Worm (Caenorhabditis elegans) whole organism, L4 larva: ENCODE measurements around the gene fce-2.

ENCODE experiments used
- F10B5.3 ChIP-seq: sonication (generic microtip); optimal IDR thresholded peaks from 2 replicates; lab custom pipeline; 2016; ENCODE audit warnings: mild to moderate bottlenecking, missing genetic modification characterization, missing compliant biosample characterization
- F37D6.2 ChIP-seq: sonication (generic microtip); optimal IDR thresholded peaks from 2 replicates; lab custom pipeline; 2016; ENCODE audit warnings: mild to moderate bottlenecking, missing genetic modification characterization, missing compliant biosample characterization
- R02D3.7 ChIP-seq: fragments of 150-350 bp; sonication (generic microtip); optimal IDR thresholded peaks from 3 replicates; lab custom pipeline; 2014; ENCODE audit warnings: missing biosample characterization, missing genetic modification characterization
- T26A8.4 ChIP-seq: fragments of 200-800 bp; sonication (Bioruptor generic); IDR thresholded peaks from 2 replicates; pipeline ENCODE4 v1.3.6; 2022; ENCODE audit warnings: missing genetic modification characterization, missing compliant biosample characterization
- Y105C5A.15 ChIP-seq: fragments of 200-800 bp; sonication (Bioruptor generic); IDR thresholded peaks from 2 replicates; pipeline ENCODE4 v1.3.6; 2022; ENCODE audit warnings: missing genetic modification characterization, missing compliant biosample characterization
- Y5F2A.4 ChIP-seq: fragments of 200-800 bp; sonication (Bioruptor generic); optimal IDR thresholded peaks from 2 replicates; lab custom pipeline; 2018; ENCODE audit warnings: mild to moderate bottlenecking, missing genetic modification characterization, missing compliant biosample characterization
- Y75B8A.6 ChIP-seq: fragments of 200-800 bp; sonication (Bioruptor generic); IDR thresholded peaks from 2 replicates; pipeline ENCODE4 v1.3.6; 2022; ENCODE audit warnings: missing genetic modification reagents, missing genetic modification characterization, missing compliant biosample characterization
- aha-1 ChIP-seq: fragments of 150-350 bp; peaks from one replicate; lab custom pipeline; 2014; ENCODE audit warnings: missing biosample characterization, missing genetic modification characterization
- ama-1 ChIP-seq: fragments of 150-350 bp; optimal IDR thresholded peaks from 2 replicates; lab custom pipeline; 2014; ENCODE audit warnings: inconsistent platforms, mixed read lengths
- attf-4 ChIP-seq: sonication (generic microtip); optimal IDR thresholded peaks from 3 replicates; lab custom pipeline; 2017; ENCODE audit warnings: missing biosample characterization, missing genetic modification characterization
- ceh-20 ChIP-seq: fragments of 200-800 bp; sonication (Bioruptor generic); IDR thresholded peaks from 2 replicates; pipeline ENCODE4 v1.3.6; 2022; ENCODE audit warnings: missing genetic modification reagents, missing genetic modification characterization, missing compliant biosample characterization
- ceh-28 ChIP-seq: fragments of 150-350 bp; optimal IDR thresholded peaks from 2 replicates; lab custom pipeline; 2014; ENCODE audit warnings: missing biosample characterization, missing genetic modification reagents, missing genetic modification characterization
- ceh-32 ChIP-seq: sonication (generic microtip); optimal IDR thresholded peaks from 2 replicates; lab custom pipeline; 2016; ENCODE audit warnings: mild to moderate bottlenecking, missing genetic modification characterization, missing compliant biosample characterization; ENCODE audit not compliant: poor library complexity
- ceh-44 ChIP-seq: fragments of 200-800 bp; sonication (Bioruptor generic); IDR thresholded peaks from 2 replicates; pipeline ENCODE4 v1.3.6; 2022; ENCODE audit warnings: missing genetic modification reagents, missing genetic modification characterization, missing compliant biosample characterization
- cey-2 ChIP-seq: sonication (generic microtip); optimal IDR thresholded peaks from 3 replicates; lab custom pipeline; 2017; ENCODE audit warnings: missing genetic modification characterization, mild to moderate bottlenecking, missing compliant biosample characterization, antibody characterized with exemption, borderline replicate concordance; ENCODE audit not compliant: insufficient read depth
- daf-12 ChIP-seq: fragments of 150-350 bp; optimal IDR thresholded peaks from 2 replicates; lab custom pipeline; 2014; ENCODE audit warnings: missing biosample characterization, missing genetic modification reagents, missing genetic modification characterization
- daf-19 ChIP-seq: fragments of 200-800 bp; sonication (Bioruptor generic); conservative IDR thresholded peaks from 2 replicates; pipeline ENCODE4 v1.3.6; 2022; ENCODE audit warnings: missing genetic modification characterization, missing compliant biosample characterization
- dmd-6 ChIP-seq: fragments of 200-800 bp; sonication (Bioruptor generic); IDR thresholded peaks from 2 replicates; pipeline ENCODE4 v1.3.6; 2022; ENCODE audit warnings: missing genetic modification reagents, missing genetic modification characterization, missing compliant biosample characterization
- dmd-9 ChIP-seq: fragments of 200-800 bp; sonication (Bioruptor generic); IDR thresholded peaks from 2 replicates; pipeline ENCODE4 v1.3.6; 2022; ENCODE audit warnings: missing genetic modification reagents, missing genetic modification characterization, missing compliant biosample characterization
- gei-8 ChIP-seq: fragments of 200-800 bp; sonication (Bioruptor generic); optimal IDR thresholded peaks from 2 replicates; lab custom pipeline; 2018; ENCODE audit warnings: mild to moderate bottlenecking, missing genetic modification characterization, missing compliant biosample characterization
- jun-1 ChIP-seq: fragments of 150-350 bp; optimal IDR thresholded peaks from 2 replicates; lab custom pipeline; 2014; ENCODE audit warnings: missing biosample characterization, missing genetic modification reagents, missing genetic modification characterization
- lin-13 ChIP-seq: fragments of 150-350 bp; optimal IDR thresholded peaks from 2 replicates; lab custom pipeline; 2014; ENCODE audit warnings: missing biosample characterization, missing genetic modification reagents, missing genetic modification characterization
- lin-15B ChIP-seq: fragments of 150-350 bp; sonication (generic microtip); optimal IDR thresholded peaks from 3 replicates; lab custom pipeline; 2014; ENCODE audit warnings: missing biosample characterization, missing genetic modification characterization
- lin-29 ChIP-seq: fragments of 200-800 bp; sonication (Bioruptor generic); IDR thresholded peaks from 2 replicates; pipeline ENCODE4 v1.3.6; 2022; ENCODE audit warnings: missing genetic modification reagents, missing genetic modification characterization, missing compliant biosample characterization
- lin-38 ChIP-seq: fragments of 200-800 bp; sonication (Bioruptor generic); IDR thresholded peaks from 2 replicates; pipeline ENCODE4 v1.3.6; 2022; ENCODE audit warnings: missing genetic modification reagents, missing genetic modification characterization, missing compliant biosample characterization
- lir-3 ChIP-seq: sonication (generic microtip); optimal IDR thresholded peaks from 2 replicates; lab custom pipeline; 2016; ENCODE audit warnings: mild to moderate bottlenecking, missing genetic modification characterization, missing compliant biosample characterization
- lsy-2 ChIP-seq, 2 experiments: fragments of 150-350 bp in 1 of 2; sonication (generic microtip) in 1 of 2; optimal IDR thresholded peaks; 2 replicates each; lab custom pipeline; 2014 to 2017; ENCODE audit warnings: missing biosample characterization in 2 of 2, missing genetic modification characterization in 2 of 2
- madf-5 ChIP-seq, 2 experiments: fragments of 200-800 bp; sonication (Bioruptor generic); IDR thresholded peaks; 2 replicates each; pipeline ENCODE4 v1.3.6; 2022; ENCODE audit warnings: missing compliant biosample characterization in 2 of 2, missing genetic modification characterization in 2 of 2
- mdl-1 ChIP-seq, 2 experiments: fragments of 150-350 bp in 1 of 2; sonication (generic microtip) in 1 of 2; optimal IDR thresholded peaks; 2 replicates each; lab custom pipeline; 2014 to 2017; ENCODE audit warnings: missing biosample characterization in 2 of 2, missing genetic modification characterization in 2 of 2
- mxl-2 ChIP-seq: fragments of 200-800 bp; sonication (Bioruptor generic); conservative IDR thresholded peaks from 2 replicates; pipeline ENCODE4 v1.3.6; 2022; ENCODE audit warnings: missing genetic modification reagents, missing genetic modification characterization, missing compliant biosample characterization
- mxl-3 ChIP-seq: fragments of 200-800 bp; sonication (Bioruptor generic); optimal IDR thresholded peaks from 2 replicates; lab custom pipeline; 2018; ENCODE audit warnings: mild to moderate bottlenecking, missing genetic modification characterization, missing compliant biosample characterization
- nhr-10 ChIP-seq: fragments of 150-350 bp; optimal IDR thresholded peaks from 2 replicates; lab custom pipeline; 2014; ENCODE audit warnings: missing biosample characterization, missing genetic modification characterization
- nhr-28 ChIP-seq: fragments of 150-350 bp; optimal IDR thresholded peaks from 2 replicates; lab custom pipeline; 2014; ENCODE audit warnings: missing biosample characterization, missing genetic modification characterization
- nhr-41 ChIP-seq: fragments of 200-800 bp; sonication (Bioruptor generic); IDR thresholded peaks from 2 replicates; pipeline ENCODE4 v1.3.6; 2022; ENCODE audit warnings: missing genetic modification reagents, missing genetic modification characterization, missing compliant biosample characterization
- nhr-42 ChIP-seq: fragments of 200-800 bp; sonication (Bioruptor generic); IDR thresholded peaks from 2 replicates; pipeline ENCODE4 v1.3.6; 2022; ENCODE audit warnings: missing genetic modification characterization, missing compliant biosample characterization
- nhr-48 ChIP-seq: sonication (generic microtip); optimal IDR thresholded peaks from 2 replicates; lab custom pipeline; 2016; ENCODE audit warnings: mild to moderate bottlenecking, missing genetic modification characterization, missing compliant biosample characterization
- nhr-77 ChIP-seq: fragments of 150-350 bp; optimal IDR thresholded peaks from 2 replicates; lab custom pipeline; 2014; ENCODE audit warnings: missing biosample characterization, missing genetic modification characterization
- pha-4 ChIP-seq, 2 experiments: fragments of 150-350 bp in 1 of 2; fragments of 200-800 bp in 1 of 2; sonication (Bioruptor generic) in 1 of 2; IDR thresholded peaks in 1 of 2; optimal IDR thresholded peaks in 1 of 2; 2 replicates each; pipeline versions ENCODE4 v1.3.6 to Lab custom; 2014 to 2022; ENCODE audit warnings: missing genetic modification characterization in 2 of 2, missing genetic modification reagents in 2 of 2, missing biosample characterization in 1 of 2, missing compliant biosample characterization in 1 of 2
- saeg-2 ChIP-seq: fragments of 200-800 bp; sonication (Bioruptor generic); IDR thresholded peaks from 2 replicates; pipeline ENCODE4 v1.3.6; 2022; ENCODE audit warnings: missing genetic modification reagents, missing genetic modification characterization, missing compliant biosample characterization
- sdz-12 ChIP-seq: fragments of 200-800 bp; sonication (Bioruptor generic); optimal IDR thresholded peaks from 2 replicates; lab custom pipeline; 2018; ENCODE audit warnings: mild to moderate bottlenecking, missing genetic modification characterization, missing compliant biosample characterization
- set-16 ChIP-seq: fragments of 200-800 bp; sonication (Bioruptor generic); IDR thresholded peaks from 2 replicates; pipeline ENCODE4 v1.3.6; 2022; ENCODE audit warnings: missing genetic modification reagents, missing genetic modification characterization, missing compliant biosample characterization
- snpc-4 ChIP-seq: fragments of 150-350 bp; optimal IDR thresholded peaks from 2 replicates; lab custom pipeline; 2014; ENCODE audit warnings: missing biosample characterization, missing genetic modification characterization
- spr-1 ChIP-seq: sonication (generic microtip); optimal IDR thresholded peaks from 2 replicates; lab custom pipeline; 2016; ENCODE audit warnings: mild to moderate bottlenecking, missing genetic modification characterization, missing compliant biosample characterization
- tag-97 ChIP-seq: fragments of 200-800 bp; sonication (Bioruptor generic); IDR thresholded peaks from 2 replicates; pipeline ENCODE4 v1.3.6; 2022; ENCODE audit warnings: missing genetic modification characterization, missing compliant biosample characterization
- tra-1 ChIP-seq: fragments of 200-800 bp; sonication (Bioruptor generic); IDR thresholded peaks from 2 replicates; pipeline ENCODE4 v1.3.6; 2022; ENCODE audit warnings: missing genetic modification reagents, missing genetic modification characterization, missing compliant biosample characterization
- unc-39 ChIP-seq: sonication (generic microtip); optimal IDR thresholded peaks from 2 replicates; lab custom pipeline; 2017; ENCODE audit warnings: missing biosample characterization, missing genetic modification characterization
- unc-62 ChIP-seq, 3 experiments: fragments of 150-350 bp in 1 of 3; sonication (generic microtip); optimal IDR thresholded peaks in 2 of 3; peaks in 1 of 3; 1 replicate in 1 of 3; 2 replicates in 2 of 3; lab custom pipeline; 2014 to 2017; ENCODE audit warnings: missing biosample characterization in 3 of 3, missing genetic modification characterization in 3 of 3, missing genetic modification reagents in 3 of 3, missing genotype in 1 of 3
- zag-1 ChIP-seq: fragments of 150-350 bp; optimal IDR thresholded peaks from 2 replicates; lab custom pipeline; 2014; ENCODE audit warnings: missing biosample characterization, missing genetic modification characterization
- zfp-3 ChIP-seq: fragments of 200-800 bp; sonication (Bioruptor generic); conservative IDR thresholded peaks from 2 replicates; pipeline ENCODE4 v1.3.6; 2022; ENCODE audit warnings: missing genetic modification reagents, missing genetic modification characterization, missing compliant biosample characterization
- zip-2 ChIP-seq: fragments of 150-350 bp; optimal IDR thresholded peaks from 2 replicates; lab custom pipeline; 2014; ENCODE audit warnings: missing biosample characterization, missing genetic modification characterization
- ztf-11 ChIP-seq: fragments of 150-350 bp; optimal IDR thresholded peaks from 2 replicates; lab custom pipeline; 2014; ENCODE audit warnings: missing biosample characterization, missing genetic modification characterization

Gene fce-2

ce11 chrV:20412225-20412624, 12.9 kb upstream of the fce-2 start (continued):
- TF ChIP-seq lin-38 (GFP tag; lab: Robert Waterston, UW) (no peak), Y5F2A.4 (GFP tag; lab: Kevin White, UChicago) (no peak), lin-13 (peak; percentile 12), ceh-44 (GFP tag; lab: Robert Waterston, UW) (no peak), dmd-6 (GFP tag; lab: Robert Waterston, UW) (peak; percentile 94), gei-8 (GFP tag; lab: Kevin White, UChicago) (no peak), mxl-3 (GFP tag; lab: Kevin White, UChicago) (no peak), snpc-4 (tag; lab: Kevin White, UChicago) (no peak), zip-2 (tag; lab: Kevin White, UChicago) (no peak), cey-2 (tag; lab: Kevin White, UChicago) (no peak), sdz-12 (no peak), nhr-41 (GFP tag; lab: Robert Waterston, UW) (no peak), mxl-2 (GFP tag; lab: Robert Waterston, UW) (no peak), dmd-9 (GFP tag; lab: Robert Waterston, UW) (no peak), nhr-28 (peak; percentile 76), daf-12 (tag; lab: Kevin White, UChicago) (no peak), ceh-32 (tag; lab: Kevin White, UChicago) (no peak), ceh-28 (tag; lab: Kevin White, UChicago) (no peak), R02D3.7 (tag; lab: Kevin White, UChicago) (no peak), ceh-20 (GFP tag; lab: Robert Waterston, UW) (0 out of 2 replicates have a peak, but pooled peaks have one; percentile 42), jun-1 (tag; lab: Kevin White, UChicago) (no peak), lsy-2 (tag; optimal IDR thresholded peaks at IDR 0.05; lab: Kevin White, UChicago) (no peak), unc-62 (GFP tag; optimal IDR thresholded peaks at IDR 0.05 in 1 of 2; lab: Kevin White, UChicago) (peak in 1 of 2 experiments; percentile 55), unc-62 (tag; optimal IDR thresholded peaks at IDR 0.05; lab: Kevin White, UChicago) (no peak), Y75B8A.6 (0 out of 2 replicates have a peak, but pooled peaks have one; percentile 19), saeg-2 (no peak), lir-3 (tag; lab: Kevin White, UChicago) (no peak), Y105C5A.15 (no peak), tra-1 (0 out of 2 replicates have a peak, but pooled peaks have one; percentile 67), set-16 (GFP tag; lab: Robert Waterston, UW) (no peak), nhr-42 (GFP tag; lab: Robert Waterston, UW) (no peak), F10B5.3 (tag; lab: Kevin White, UChicago) (no peak), daf-19 (GFP tag; lab: Robert Waterston, UW) (no peak), nhr-77 (peak; percentile 30), zag-1 (tag; lab: Kevin White, UChicago) (no peak), aha-1 (tag; lab: Kevin White, UChicago) (no peak), lin-15B (tag; lab: Kevin White, UChicago) (no peak), attf-4 (no peak), zfp-3 (no peak), madf-5 (GFP tag; IDR thresholded peaks at IDR 0.05; lab: Robert Waterston, UW) (no peak), F37D6.2 (no peak), nhr-10 (no peak), mdl-1 (tag; optimal IDR thresholded peaks at IDR 0.05; lab: Kevin White, UChicago) (peak in 1 of 2 experiments; percentile 0), pha-4 (GFP tag; IDR thresholded peaks at IDR 0.05; lab: Robert Waterston, UW) (peak; percentile 29; the same call in 1 of the 2 replicates), pha-4 (tag; optimal IDR thresholded peaks at IDR 0.05; lab: Kevin White, UChicago) (no peak), lin-29 (no peak), nhr-48 (tag; lab: Kevin White, UChicago) (peak; percentile 51), ztf-11 (tag; lab: Kevin White, UChicago) (no peak), ama-1 (no peak), tag-97 (no peak), unc-39 (tag; lab: Kevin White, UChicago) (no peak), T26A8.4 (GFP tag; lab: Robert Waterston, UW) (no peak), spr-1 (tag; lab: Kevin White, UChicago) (no peak)
